Worm (Caenorhabditis elegans) whole organism, L4 larva: ENCODE results near the gene R04F11.3.

Experiments used
- F26F4.8 ChIP-seq: fragments of 200-800 bp; sonication (Bioruptor generic); conservative IDR thresholded peaks from 2 replicates; pipeline ENCODE4 v1.3.6; 2022; ENCODE audit warnings: missing genetic modification characterization, missing compliant biosample characterization
- T20F7.1 ChIP-seq: fragments of 200-800 bp; sonication (Bioruptor generic); optimal IDR thresholded peaks from 2 replicates; lab custom pipeline; 2018; ENCODE audit warnings: mild to moderate bottlenecking, missing genetic modification characterization, missing compliant biosample characterization
- T26A8.4 ChIP-seq: fragments of 200-800 bp; sonication (Bioruptor generic); IDR thresholded peaks from 2 replicates; pipeline ENCODE4 v1.3.6; 2022; ENCODE audit warnings: missing genetic modification characterization, missing compliant biosample characterization
- Y105C5A.15 ChIP-seq: fragments of 200-800 bp; sonication (Bioruptor generic); IDR thresholded peaks from 2 replicates; pipeline ENCODE4 v1.3.6; 2022; ENCODE audit warnings: missing genetic modification characterization, missing compliant biosample characterization
- Y5F2A.4 ChIP-seq: fragments of 200-800 bp; sonication (Bioruptor generic); optimal IDR thresholded peaks from 2 replicates; lab custom pipeline; 2018; ENCODE audit warnings: mild to moderate bottlenecking, missing genetic modification characterization, missing compliant biosample characterization
- Y75B8A.6 ChIP-seq: fragments of 200-800 bp; sonication (Bioruptor generic); IDR thresholded peaks from 2 replicates; pipeline ENCODE4 v1.3.6; 2022; ENCODE audit warnings: missing genetic modification reagents, missing genetic modification characterization, missing compliant biosample characterization
- aha-1 ChIP-seq: fragments of 150-350 bp; peaks from one replicate; lab custom pipeline; 2014; ENCODE audit warnings: missing biosample characterization, missing genetic modification characterization
- ama-1 ChIP-seq: fragments of 150-350 bp; optimal IDR thresholded peaks from 2 replicates; lab custom pipeline; 2014; ENCODE audit warnings: inconsistent platforms, mixed read lengths
- ceh-28 ChIP-seq: fragments of 150-350 bp; optimal IDR thresholded peaks from 2 replicates; lab custom pipeline; 2014; ENCODE audit warnings: missing biosample characterization, missing genetic modification reagents, missing genetic modification characterization
- ces-1 ChIP-seq: fragments of 150-350 bp; sonication (generic microtip); optimal IDR thresholded peaks from 4 replicates; lab custom pipeline; 2014; ENCODE audit warnings: missing biosample characterization, missing genetic modification reagents, missing genetic modification characterization
- ctbp-1 ChIP-seq: fragments of 200-800 bp; sonication (Bioruptor generic); IDR thresholded peaks from 2 replicates; pipeline ENCODE4 v1.3.6; 2022; ENCODE audit warnings: missing genetic modification reagents, missing genetic modification characterization, missing compliant biosample characterization
- daf-12 ChIP-seq: fragments of 150-350 bp; optimal IDR thresholded peaks from 2 replicates; lab custom pipeline; 2014; ENCODE audit warnings: missing biosample characterization, missing genetic modification reagents, missing genetic modification characterization
- daf-8 ChIP-seq: fragments of 200-800 bp; sonication (Bioruptor generic); IDR thresholded peaks from 2 replicates; pipeline ENCODE4 v1.3.6; 2022; ENCODE audit warnings: missing genetic modification characterization, missing compliant biosample characterization
- dpl-1 ChIP-seq: fragments of 150-350 bp; optimal IDR thresholded peaks from 2 replicates; lab custom pipeline; 2014; ENCODE audit warnings: missing biosample characterization, missing genetic modification reagents, missing genetic modification characterization
- duxl-1 ChIP-seq: sonication (generic microtip); optimal IDR thresholded peaks from 2 replicates; lab custom pipeline; 2016; ENCODE audit warnings: mild to moderate bottlenecking, missing genetic modification characterization, moderate library complexity, missing compliant biosample characterization; ENCODE audit not compliant: poor library complexity
- egl-27 ChIP-seq: sonication (generic microtip); optimal IDR thresholded peaks from 3 replicates; lab custom pipeline; 2017; ENCODE audit warnings: missing biosample characterization, missing genetic modification reagents, missing genetic modification characterization
- fkh-10 ChIP-seq: fragments of 150-350 bp; optimal IDR thresholded peaks from 2 replicates; lab custom pipeline; 2014; ENCODE audit warnings: missing biosample characterization, missing genetic modification reagents, missing genetic modification characterization
- hmg-1.1 ChIP-seq: fragments of 200-800 bp; sonication (Bioruptor generic); IDR thresholded peaks from 2 replicates; pipeline ENCODE4 v1.3.6; 2022; ENCODE audit warnings: missing genetic modification reagents, missing genetic modification characterization, missing compliant biosample characterization
- lim-7 ChIP-seq: fragments of 200-800 bp; sonication (Bioruptor generic); IDR thresholded peaks from 2 replicates; pipeline ENCODE4 v1.3.6; 2022; ENCODE audit warnings: missing genetic modification characterization, missing compliant biosample characterization
- lin-1 ChIP-seq: fragments of 200-800 bp; sonication (Bioruptor generic); IDR thresholded peaks from 2 replicates; pipeline ENCODE4 v1.3.6; 2022; ENCODE audit warnings: missing genetic modification reagents, missing genetic modification characterization, missing compliant biosample characterization
- lir-3 ChIP-seq: sonication (generic microtip); optimal IDR thresholded peaks from 2 replicates; lab custom pipeline; 2016; ENCODE audit warnings: mild to moderate bottlenecking, missing genetic modification characterization, missing compliant biosample characterization
- madf-5 ChIP-seq, 2 experiments: fragments of 200-800 bp; sonication (Bioruptor generic); IDR thresholded peaks; 2 replicates each; pipeline ENCODE4 v1.3.6; 2022; ENCODE audit warnings: missing compliant biosample characterization in 2 of 2, missing genetic modification characterization in 2 of 2
- mes-2 ChIP-seq: sonication (generic microtip); optimal IDR thresholded peaks from 2 replicates; lab custom pipeline; 2016; ENCODE audit warnings: missing genotype, mild to moderate bottlenecking, missing genetic modification characterization, missing compliant biosample characterization; ENCODE audit not compliant: poor library complexity, severe bottlenecking
- nhr-102 ChIP-seq: sonication (generic microtip); optimal IDR thresholded peaks from 2 replicates; lab custom pipeline; 2016; ENCODE audit warnings: mild to moderate bottlenecking, missing genetic modification characterization, moderate library complexity, missing compliant biosample characterization
- nhr-11 ChIP-seq: fragments of 150-350 bp; optimal IDR thresholded peaks from 2 replicates; lab custom pipeline; 2014; ENCODE audit warnings: missing biosample characterization, missing genetic modification characterization
- nhr-111 ChIP-seq: fragments of 200-800 bp; sonication (Bioruptor generic); optimal IDR thresholded peaks from 2 replicates; lab custom pipeline; 2018; ENCODE audit warnings: mild to moderate bottlenecking, missing genetic modification characterization, missing compliant biosample characterization
- nhr-42 ChIP-seq: fragments of 200-800 bp; sonication (Bioruptor generic); IDR thresholded peaks from 2 replicates; pipeline ENCODE4 v1.3.6; 2022; ENCODE audit warnings: missing genetic modification characterization, missing compliant biosample characterization
- nhr-48 ChIP-seq: sonication (generic microtip); optimal IDR thresholded peaks from 2 replicates; lab custom pipeline; 2016; ENCODE audit warnings: mild to moderate bottlenecking, missing genetic modification characterization, missing compliant biosample characterization
- nhr-6 ChIP-seq: fragments of 150-350 bp; optimal IDR thresholded peaks from 2 replicates; lab custom pipeline; 2014; ENCODE audit warnings: missing biosample characterization, missing genetic modification characterization
- rbr-2 ChIP-seq: sonication (generic microtip); optimal IDR thresholded peaks from 2 replicates; lab custom pipeline; 2016; ENCODE audit warnings: missing genotype, missing genetic modification characterization, missing compliant biosample characterization
- sdz-12 ChIP-seq: fragments of 200-800 bp; sonication (Bioruptor generic); optimal IDR thresholded peaks from 2 replicates; lab custom pipeline; 2018; ENCODE audit warnings: mild to moderate bottlenecking, missing genetic modification characterization, missing compliant biosample characterization
- set-16 ChIP-seq: fragments of 200-800 bp; sonication (Bioruptor generic); IDR thresholded peaks from 2 replicates; pipeline ENCODE4 v1.3.6; 2022; ENCODE audit warnings: missing genetic modification reagents, missing genetic modification characterization, missing compliant biosample characterization
- snpc-1.2 ChIP-seq: fragments of 200-800 bp; sonication (Bioruptor generic); IDR thresholded peaks from 2 replicates; pipeline ENCODE4 v1.3.6; 2022; ENCODE audit warnings: missing genetic modification reagents, missing genetic modification characterization, missing compliant biosample characterization
- tag-97 ChIP-seq: fragments of 200-800 bp; sonication (Bioruptor generic); IDR thresholded peaks from 2 replicates; pipeline ENCODE4 v1.3.6; 2022; ENCODE audit warnings: missing genetic modification characterization, missing compliant biosample characterization
- tra-1 ChIP-seq: fragments of 200-800 bp; sonication (Bioruptor generic); IDR thresholded peaks from 2 replicates; pipeline ENCODE4 v1.3.6; 2022; ENCODE audit warnings: missing genetic modification reagents, missing genetic modification characterization, missing compliant biosample characterization
- ztf-7 ChIP-seq: fragments of 150-350 bp; optimal IDR thresholded peaks from 2 replicates; lab custom pipeline; 2014; ENCODE audit warnings: missing biosample characterization, missing genetic modification characterization

R04F11.3 gene

ce11 chrV:12317080-12317479 lies at the start of gene R04F11.3:
TSS of gene R04F11.3 (minus strand) at chrV:12317180.
- TF ChIP-seq ztf-7 (tag; lab: Kevin White, UChicago) (no peak), Y105C5A.15 (GFP tag; lab: Robert Waterston, UW) (no peak), Y75B8A.6 (no peak), nhr-6 (no peak), nhr-102 (tag; lab: Kevin White, UChicago) (no peak), T20F7.1 (GFP tag; lab: Kevin White, UChicago) (no peak), nhr-111 (GFP tag; lab: Kevin White, UChicago) (no peak), lin-1 (GFP tag; lab: Robert Waterston, UW) (no peak), daf-8 (no peak), mes-2 (tag; lab: Kevin White, UChicago) (no peak)
- TF ChIP-seq, all 104 proteins: peak for 0

ce11 chrV:12365104-12365503 lies 48.1 kb upstream of the R04F11.3 start, which contains the start of gene fipr-2:
TSS of gene fipr-2 (plus strand) at chrV:12365348.
- no peak for TF ChIP-seq tag-97 (GFP tag; lab: Robert Waterston, UW)
- no peak for TF ChIP-seq tra-1 (GFP tag; lab: Robert Waterston, UW)
- TF ChIP-seq ama-1 (lab: Kevin White, UChicago), result no peak
- TF ChIP-seq snpc-1.2 (GFP tag; lab: Robert Waterston, UW), result no peak
- TF ChIP-seq dpl-1 (GFP tag; lab: Kevin White, UChicago), result no peak
- TF ChIP-seq madf-5 (GFP tag; IDR thresholded peaks at IDR 0.05; lab: Robert Waterston, UW), result no peak
- no peak for TF ChIP-seq daf-12 (tag; lab: Kevin White, UChicago)
- TF ChIP-seq duxl-1, result no peak
- TF ChIP-seq nhr-48 (tag; lab: Kevin White, UChicago), result no peak
- TF ChIP-seq rbr-2, result no peak
- no peak for TF ChIP-seq lin-1 (GFP tag; lab: Robert Waterston, UW)
- no peak for TF ChIP-seq nhr-11 (tag; lab: Kevin White, UChicago)
- TF ChIP-seq F26F4.8 (GFP tag; lab: Robert Waterston, UW), result no peak
- TF ChIP-seq ctbp-1, result no peak
- no peak for TF ChIP-seq T26A8.4 (GFP tag; lab: Robert Waterston, UW)
- TF ChIP-seq ces-1 (GFP tag; lab: Kevin White, UChicago), result no peak

ce11 chrV:12361644-12362043 lies 44.7 kb upstream of the R04F11.3 start, which contains the start of gene fipr-1:
TSS of gene fipr-1 (minus strand) at chrV:12361744.
- TF ChIP-seq lim-7, result no peak

ce11 chrV:12358347-12358746 lies 41.4 kb upstream of the R04F11.3 start, which contains the start of gene F23H12.5:
TSS of gene F23H12.5 (plus strand) at chrV:12358647.
- TF ChIP-seq aha-1 (tag; lab: Kevin White, UChicago) (no peak), hmg-1.1 (no peak), fkh-10 (GFP tag; lab: Kevin White, UChicago) (no peak), nhr-6 (no peak), sdz-12 (GFP tag; lab: Kevin White, UChicago) (no peak), nhr-102 (tag; lab: Kevin White, UChicago) (no peak), nhr-42 (GFP tag; lab: Robert Waterston, UW) (no peak), Y5F2A.4 (GFP tag; lab: Kevin White, UChicago) (no peak), Y105C5A.15 (GFP tag; lab: Robert Waterston, UW) (no peak), ces-1 (GFP tag; lab: Kevin White, UChicago) (no peak), ceh-28 (no peak), egl-27 (tag; lab: Kevin White, UChicago) (no peak), tra-1 (GFP tag; lab: Robert Waterston, UW) (no peak), lir-3 (tag; lab: Kevin White, UChicago) (no peak), set-16 (GFP tag; lab: Robert Waterston, UW) (no peak)
